Worm (Caenorhabditis elegans): ENCODE data around the gene F28A10.8.
A peak's percentile ranks its signal among the peaks of the same experiment; 100 is the strongest.

The F28A10.8 gene

DNA sequence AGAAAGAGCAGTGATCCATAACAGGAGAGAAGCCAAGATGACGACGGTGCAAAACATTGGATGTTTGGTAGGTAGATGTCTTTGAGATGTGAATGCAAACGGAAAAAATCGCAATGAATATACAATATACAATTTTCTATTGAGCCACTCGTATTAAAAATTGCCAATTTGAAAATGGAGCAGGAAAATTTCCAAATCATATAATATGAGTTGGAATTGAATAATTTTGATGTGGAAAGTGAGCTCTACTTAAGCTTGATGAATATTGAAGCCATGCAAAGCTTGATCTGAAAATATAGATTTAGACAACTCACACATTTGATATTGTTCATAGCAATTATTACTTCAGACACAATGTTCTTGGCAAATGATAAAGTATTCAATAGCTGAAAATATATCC is at the start of gene F28A10.8:
TSS of gene F28A10.8 (minus strand) at position 101 of the 400 bp plus-strand sequence.
- no peak for TF ChIP-seq lin-1 (GFP tag; IDR thresholded peaks at IDR 0.05)
- TF ChIP-seq mxl-3 (GFP tag; optimal IDR thresholded peaks at IDR 0.05): no peak
- no peak for TF ChIP-seq nhr-237 (tag; optimal IDR thresholded peaks at IDR 0.05)
- no peak for TF ChIP-seq snpc-4 (tag; optimal IDR thresholded peaks at IDR 0.05)
- TF ChIP-seq daf-12 (tag; optimal IDR thresholded peaks at IDR 0.05): no peak
- no peak for TF ChIP-seq lim-7 (GFP tag; IDR thresholded peaks at IDR 0.05)
- no peak for TF ChIP-seq daf-19 (GFP tag; conservative IDR thresholded peaks at IDR 0.05)
- TF ChIP-seq ceh-44 (GFP tag; IDR thresholded peaks at IDR 0.05): no peak
- no peak for TF ChIP-seq php-3 (GFP tag; IDR thresholded peaks at IDR 0.05)
- TF ChIP-seq ces-1 (GFP tag; optimal IDR thresholded peaks at IDR 0.05): no peak
- TF ChIP-seq gei-8 (GFP tag; optimal IDR thresholded peaks at IDR 0.05): no peak
- TF ChIP-seq unc-130 (GFP tag; optimal IDR thresholded peaks at IDR 0.05): no peak
- TF ChIP-seq zip-11 (GFP tag; IDR thresholded peaks at IDR 0.05): no peak
- no peak for TF ChIP-seq daf-8 (GFP tag; IDR thresholded peaks at IDR 0.05)
- TF ChIP-seq madf-9 (GFP tag; conservative IDR thresholded peaks at IDR 0.05): no peak
- TF ChIP-seq ceh-32 (tag; optimal IDR thresholded peaks at IDR 0.05; ENCODE audit: poor library complexity): no peak
- no peak for TF ChIP-seq R02D3.7 (tag; optimal IDR thresholded peaks at IDR 0.05)
- TF ChIP-seq aly-2 (tag; optimal IDR thresholded peaks at IDR 0.05): no peak

DNA sequence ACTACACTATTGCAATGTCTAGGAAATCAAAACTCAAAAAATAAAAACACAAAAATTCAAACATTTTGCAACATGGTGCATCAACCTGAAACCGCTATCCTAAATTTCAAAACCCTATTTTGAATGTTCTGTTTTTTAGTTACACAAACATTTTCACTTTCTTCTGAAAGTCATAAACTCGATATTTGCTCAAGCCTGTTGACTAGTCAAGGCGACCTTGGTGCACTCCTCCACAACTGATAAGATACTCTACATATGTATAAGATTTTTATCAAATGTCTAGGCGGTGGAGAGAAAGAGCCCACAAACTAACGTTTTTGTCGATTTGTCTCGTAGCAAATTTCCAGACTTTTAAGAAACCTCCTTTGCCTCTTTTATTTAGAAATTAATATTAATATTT is 49.7 kb upstream of the F28A10.8 start, which contains the start of gene T07D3.4:
TSS of gene T07D3.4 (plus strand) at position 286 of the 400 bp plus-strand sequence.
- TF ChIP-seq nhr-77 (tag; optimal IDR thresholded peaks at IDR 0.05) (peak; percentile 37), saeg-2 (GFP tag; IDR thresholded peaks at IDR 0.05) (no peak), hlh-11 (tag; optimal IDR thresholded peaks at IDR 0.05) (peak; percentile 54), dpl-1 (GFP tag; optimal IDR thresholded peaks at IDR 0.05) (no peak), ZK337.2 (GFP tag; IDR thresholded peaks at IDR 0.05) (no peak), dve-1 (tag; optimal IDR thresholded peaks at IDR 0.05; ENCODE audit: insufficient read depth) (peak; percentile 29), ceh-82 (tag; optimal IDR thresholded peaks at IDR 0.05) (no peak), daf-16 (GFP tag; optimal IDR thresholded peaks at IDR 0.05) (no peak), daf-16 (tag; optimal IDR thresholded peaks at IDR 0.05) (peak; percentile 90), dmd-6 (GFP tag; IDR thresholded peaks at IDR 0.05) (peak; percentile 51; the same call in 1 of the 2 replicates), mep-1 (tag; optimal IDR thresholded peaks at IDR 0.05) (no peak), pqm-1 (tag; optimal IDR thresholded peaks at IDR 0.05) (peak; percentile 67), duxl-1 (tag; optimal IDR thresholded peaks at IDR 0.05; ENCODE audit: poor library complexity) (no peak), nhr-28 (tag; optimal IDR thresholded peaks at IDR 0.05) (peak; percentile 70)

DNA sequence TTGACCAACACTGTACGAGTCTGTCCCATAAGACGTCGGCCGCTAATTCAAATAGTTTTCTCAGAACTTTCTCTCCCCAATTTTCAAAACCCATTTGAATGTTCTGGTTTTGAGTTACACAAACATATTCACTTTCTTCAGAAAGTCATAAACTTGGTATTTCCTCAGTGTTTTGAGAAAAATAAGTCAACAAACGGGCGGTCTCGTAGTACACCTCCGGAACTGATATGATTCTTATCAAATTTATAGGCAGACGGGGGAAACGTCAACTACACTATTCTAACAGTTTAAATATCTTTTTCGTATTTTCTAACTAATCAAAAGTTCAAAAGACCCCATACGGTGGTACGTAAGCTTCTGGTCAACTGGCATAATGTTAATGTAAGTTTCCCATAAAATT is 45.9 kb upstream of the F28A10.8 start:
- TF ChIP-seq mes-2 (tag; optimal IDR thresholded peaks at IDR 0.05; ENCODE audit: poor library complexity, severe bottlenecking) (no peak), skn-1 (tag; optimal IDR thresholded peaks at IDR 0.05) (no peak), nhr-42 (GFP tag; IDR thresholded peaks at IDR 0.05) (no peak), ceh-82 (tag; optimal IDR thresholded peaks at IDR 0.05) (no peak), fkh-10 (GFP tag; optimal IDR thresholded peaks at IDR 0.05) (no peak), snpc-1.2 (GFP tag; IDR thresholded peaks at IDR 0.05) (no peak), hif-1 (tag; optimal IDR thresholded peaks at IDR 0.05) (no peak), nhr-25 (tag; optimal IDR thresholded peaks at IDR 0.05; ENCODE audit: borderline replicate concordance, insufficient read depth) (no peak), nhr-41 (GFP tag; IDR thresholded peaks at IDR 0.05) (no peak), nhr-76 (tag; optimal IDR thresholded peaks at IDR 0.05) (no peak), tag-97 (GFP tag; IDR thresholded peaks at IDR 0.05) (no peak), nhr-28 (tag; optimal IDR thresholded peaks at IDR 0.05) (peak; percentile 13), Y75B8A.6 (GFP tag; IDR thresholded peaks at IDR 0.05) (no peak), zip-2 (tag; optimal IDR thresholded peaks at IDR 0.05) (no peak), dmd-6 (GFP tag; IDR thresholded peaks at IDR 0.05) (peak; percentile 15; the same call in 1 of the 2 replicates), nhr-10 (tag; optimal IDR thresholded peaks at IDR 0.05) (no peak), hlh-11 (tag; optimal IDR thresholded peaks at IDR 0.05) (peak; percentile 4), dmd-9 (GFP tag; IDR thresholded peaks at IDR 0.05) (no peak), tra-1 (GFP tag; IDR thresholded peaks at IDR 0.05) (no peak), zfp-2 (tag; optimal IDR thresholded peaks at IDR 0.05) (no peak), nhr-111 (GFP tag; optimal IDR thresholded peaks at IDR 0.05) (no peak), lim-7 (GFP tag; IDR thresholded peaks at IDR 0.05) (no peak), lin-15B (tag; optimal IDR thresholded peaks at IDR 0.05) (no peak)

All from whole organism, L4 larva.